Fruit fly (Drosophila melanogaster): ENCODE results near the gene CG43052.

dm6 chr2L:14401616-14402240 lies 49.9 kb downstream of the CG43052 start:
- TF ChIP-seq CG1621 (tag; optimal IDR thresholded peaks at IDR 0.05) (no peak), achi (GFP tag; optimal IDR thresholded peaks at IDR 0.05) (no peak), CG34406 (GFP tag; optimal IDR thresholded peaks at IDR 0.05) (no peak), CG11902 (GFP tag; optimal IDR thresholded peaks at IDR 0.05) (no peak), CG10631 (GFP tag; optimal IDR thresholded peaks at IDR 0.05) (no peak), CG7368 (GFP tag; optimal IDR thresholded peaks at IDR 0.05) (no peak), CG32006 (GFP tag; optimal IDR thresholded peaks at IDR 0.05) (peak; percentile 17), Ets21C (GFP tag; optimal IDR thresholded peaks at IDR 0.05) (no peak), lz (GFP tag; optimal IDR thresholded peaks at IDR 0.05) (no peak), Lpt (GFP tag; optimal IDR thresholded peaks at IDR 0.05) (no peak), Eip75B (GFP tag; optimal IDR thresholded peaks at IDR 0.05) (no peak), dsx (GFP tag; optimal IDR thresholded peaks at IDR 0.05; ENCODE audit: poor library complexity, severe bottlenecking) (no peak), CG4318 (GFP tag; optimal IDR thresholded peaks at IDR 0.05) (peak; percentile 24), Hr39 (GFP tag; optimal IDR thresholded peaks at IDR 0.05) (peak; percentile 12)
